Fruit fly (Drosophila melanogaster): ENCODE results near the gene Lectin-galC1.

- no peak for TF ChIP-seq CG3032 (tag; optimal IDR thresholded peaks at IDR 0.05)
- no peak for TF ChIP-seq CG6276 (GFP tag; optimal IDR thresholded peaks at IDR 0.05)
- TF ChIP-seq spab (GFP tag; optimal IDR thresholded peaks at IDR 0.05), result no peak
- TF ChIP-seq OdsH (GFP tag; optimal IDR thresholded peaks at IDR 0.05), result no peak
- no peak for TF ChIP-seq fd85E (GFP tag; optimal IDR thresholded peaks at IDR 0.05)
- TF ChIP-seq achi (GFP tag; optimal IDR thresholded peaks at IDR 0.05), result no peak
- peak; percentile 22 for TF ChIP-seq CG6163 (GFP tag; IDR thresholded peaks at IDR 0.05)
- TF ChIP-seq Lpt (GFP tag; optimal IDR thresholded peaks at IDR 0.05), result no peak
- no peak for TF ChIP-seq CG7368 (GFP tag; optimal IDR thresholded peaks at IDR 0.05)
- TF ChIP-seq eg (GFP tag; IDR thresholded peaks at IDR 0.05), result peak; percentile 37; the same call in 1 of the 3 replicates
- no peak for TF ChIP-seq net (GFP tag; optimal IDR thresholded peaks at IDR 0.05)
These were observed 24.1 kb downstream of the Lectin-galC1 start for dm6 chr2L:19441339-19441738.

Data from whole organism, prepupa.